Worm (Caenorhabditis elegans) whole organism, dauer: ENCODE results near the gene K08E3.2.

Experiments
- unc-62 ChIP-seq: sonication (generic microtip); optimal IDR thresholded peaks from 2 replicates; lab custom pipeline; 2017; ENCODE audit warnings: missing biosample characterization, missing genetic modification reagents, missing genetic modification characterization

Gene K08E3.2

DNA sequence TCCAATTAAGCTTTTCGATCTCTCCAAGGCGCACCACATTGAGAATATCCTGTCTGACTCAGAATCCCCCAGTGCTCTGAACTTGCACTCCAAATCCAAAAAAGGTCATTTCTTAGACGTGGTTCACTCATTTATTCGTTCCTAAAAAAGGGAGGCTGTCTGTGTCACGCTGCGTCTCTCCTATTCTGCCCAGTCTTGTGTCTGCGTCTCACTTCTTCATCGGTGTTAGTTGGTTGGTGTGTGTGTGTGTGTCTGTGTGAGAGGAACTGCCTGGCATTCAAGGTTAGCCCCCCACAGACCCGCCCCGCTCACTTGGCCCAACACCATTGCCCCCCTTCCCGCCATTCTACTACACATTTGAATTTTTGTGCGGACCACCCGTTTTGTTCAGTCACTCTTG lies 31.0 kb downstream of the K08E3.2 start:
- no peak for TF ChIP-seq unc-62 (GFP tag; lab: Kevin White, UChicago)

DNA sequence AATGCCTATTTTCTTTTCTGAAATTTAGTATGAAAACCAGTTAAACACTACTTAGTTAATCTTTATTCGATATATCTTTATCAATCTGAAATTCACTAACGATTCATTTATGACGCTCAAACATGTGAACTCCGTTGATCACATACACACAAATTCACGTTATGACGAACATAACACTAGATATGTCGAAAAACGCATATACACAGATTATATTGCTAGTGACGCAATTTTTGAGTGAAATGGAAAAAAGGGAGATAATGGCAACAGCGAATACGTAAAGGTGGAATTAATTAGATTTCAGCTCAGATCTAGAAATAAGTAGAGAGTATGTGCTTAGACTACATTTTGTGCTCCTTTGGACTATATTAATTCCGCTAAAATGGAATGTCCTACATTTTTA lies 31.7 kb downstream of the K08E3.2 start:
- no peak for TF ChIP-seq unc-62 (GFP tag; lab: Kevin White, UChicago)

DNA sequence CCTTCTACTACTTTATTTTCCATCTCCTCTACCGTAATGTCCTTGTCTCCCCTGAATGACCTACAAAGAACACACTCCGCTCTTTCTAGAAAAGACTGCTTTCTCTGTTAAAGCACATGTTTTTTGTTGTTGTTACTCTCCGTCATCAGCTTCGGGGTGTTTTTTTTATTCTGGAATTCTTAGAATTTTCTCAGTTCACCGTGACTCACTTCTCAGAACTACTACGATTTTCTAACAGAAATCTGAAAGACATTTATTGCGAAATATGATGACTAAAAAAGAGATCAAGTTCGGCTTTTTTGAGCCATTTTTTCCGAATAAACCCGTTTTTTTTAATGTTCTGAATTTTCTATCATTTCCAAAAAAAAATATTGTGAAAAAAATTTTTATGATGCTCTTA lies 32.2 kb downstream of the K08E3.2 start:
- TF ChIP-seq unc-62 (GFP tag; lab: Kevin White, UChicago): no peak

DNA sequence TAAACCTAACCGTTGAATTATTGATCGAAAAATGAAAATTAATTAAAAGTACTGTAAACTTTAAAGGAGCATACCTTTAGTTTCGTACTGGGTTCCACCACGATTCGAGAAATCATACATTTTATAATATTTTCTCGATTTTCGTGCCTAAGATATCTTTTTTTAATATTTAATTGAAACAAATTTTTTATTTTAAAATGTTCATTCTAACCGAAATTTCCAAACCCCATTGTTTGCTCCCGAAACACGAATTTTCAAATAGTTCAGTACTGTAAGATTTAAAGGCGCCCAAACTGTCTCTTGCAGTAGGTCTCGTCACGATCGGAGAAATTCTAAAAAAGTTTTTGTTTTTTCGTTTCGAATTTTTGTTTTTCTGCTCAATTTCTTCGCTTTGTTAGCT lies 33.5 kb downstream of the K08E3.2 start:
- TF ChIP-seq unc-62 (GFP tag; lab: Kevin White, UChicago): no peak

DNA sequence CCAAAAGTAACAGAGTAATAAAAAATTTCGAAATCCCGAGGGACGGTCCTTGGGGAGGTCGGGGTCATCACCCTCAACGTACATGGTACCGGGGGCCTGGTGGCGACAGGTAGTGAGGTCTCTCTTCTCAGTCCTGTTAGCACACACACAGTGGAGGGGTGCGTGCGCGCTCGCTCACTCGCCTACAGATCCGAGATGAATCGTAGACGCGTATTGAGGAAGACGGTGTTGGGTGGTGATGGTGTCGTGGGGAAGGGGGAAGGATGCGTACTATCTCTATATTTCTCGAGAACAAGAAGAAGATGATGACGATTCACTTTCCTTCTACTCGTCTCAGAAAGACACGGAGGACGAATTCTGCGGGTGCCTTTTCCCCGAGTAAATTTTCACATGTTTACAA lies 34.7 kb downstream of the K08E3.2 start:
- no peak for TF ChIP-seq unc-62 (GFP tag; lab: Kevin White, UChicago)

DNA sequence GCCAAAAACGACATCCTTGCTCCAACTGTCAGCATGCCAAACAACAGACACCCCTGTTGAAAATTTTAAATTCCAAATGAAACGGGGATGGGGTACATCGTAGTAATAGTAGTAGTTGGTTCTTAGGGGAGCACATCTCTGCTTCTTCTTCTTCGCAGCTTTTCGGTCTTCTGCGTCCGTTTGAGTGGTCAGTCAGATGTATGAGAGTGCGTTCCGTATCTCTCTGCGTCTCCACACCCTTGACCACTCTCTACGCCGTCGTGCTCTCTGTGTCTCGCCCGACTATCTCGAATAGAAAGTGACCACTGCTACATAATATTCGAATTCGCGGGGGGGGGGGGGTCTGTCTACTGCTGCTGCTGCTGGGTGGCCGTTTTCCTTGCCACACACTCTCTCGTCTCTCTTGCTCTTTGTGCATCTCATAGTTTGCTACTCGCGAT lies 35.6 kb downstream of the K08E3.2 start:
- no peak for TF ChIP-seq unc-62 (GFP tag; lab: Kevin White, UChicago)

DNA sequence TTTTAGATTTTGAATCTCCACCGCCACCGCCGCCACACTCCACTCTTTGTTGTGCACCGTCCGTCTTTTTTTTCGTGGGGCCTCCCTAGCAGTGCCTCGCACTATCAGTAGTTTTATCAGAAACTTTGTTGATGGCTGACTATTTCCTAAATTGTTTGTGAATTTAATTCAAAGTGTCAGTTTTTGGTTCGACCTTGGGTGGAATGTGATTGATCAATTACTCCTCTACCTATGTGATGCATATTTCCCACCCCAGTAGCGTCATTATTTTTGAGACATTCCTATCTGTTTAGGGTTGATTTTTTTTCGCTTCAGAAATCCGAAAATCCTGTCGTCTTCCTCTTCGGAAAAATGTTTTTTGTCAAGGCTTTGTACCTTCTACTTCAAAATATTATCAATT lies 37.8 kb downstream of the K08E3.2 start:
- TF ChIP-seq unc-62 (GFP tag; lab: Kevin White, UChicago): no peak

DNA sequence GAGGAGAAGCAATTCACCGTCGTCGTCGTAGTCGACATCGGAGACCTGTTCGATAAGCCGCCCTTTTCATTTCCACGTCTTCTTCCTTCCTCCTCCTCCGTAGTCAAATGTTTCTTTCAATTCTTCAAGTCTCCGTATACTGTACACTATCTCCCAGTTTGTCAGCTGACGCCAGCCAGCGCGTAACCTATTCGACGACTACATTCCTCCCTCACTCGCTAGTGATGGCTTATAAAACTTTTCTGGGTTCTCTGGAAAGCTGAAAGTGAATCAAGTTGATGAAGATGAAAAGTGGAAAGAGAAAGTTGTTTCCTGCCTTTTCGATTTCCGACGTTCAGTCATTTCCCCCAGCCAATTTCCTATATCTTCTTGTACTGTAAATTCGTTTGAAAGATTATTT lies 39.4 kb downstream of the K08E3.2 start:
- no peak for TF ChIP-seq unc-62 (GFP tag; lab: Kevin White, UChicago)

DNA sequence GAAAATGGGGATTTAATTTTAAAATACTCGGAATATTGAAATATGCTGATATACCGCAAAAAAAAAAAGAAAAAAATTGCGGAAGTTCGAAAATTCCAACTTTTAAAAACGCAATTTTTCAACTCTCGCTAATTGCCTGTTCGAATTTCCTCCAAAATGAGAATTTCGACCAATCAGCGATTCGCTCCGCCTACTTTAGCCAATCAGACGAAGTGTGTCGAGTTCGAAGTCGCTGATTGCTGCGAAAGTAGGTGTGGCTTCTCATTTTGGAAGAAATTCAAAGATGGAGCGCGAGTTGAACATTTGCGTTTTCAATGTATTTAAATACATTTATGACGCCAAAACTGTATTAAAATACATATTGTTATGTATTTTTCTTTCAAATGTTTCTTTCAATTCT lies 40.1 kb downstream of the K08E3.2 start:
- no peak for TF ChIP-seq unc-62 (GFP tag; lab: Kevin White, UChicago)

DNA sequence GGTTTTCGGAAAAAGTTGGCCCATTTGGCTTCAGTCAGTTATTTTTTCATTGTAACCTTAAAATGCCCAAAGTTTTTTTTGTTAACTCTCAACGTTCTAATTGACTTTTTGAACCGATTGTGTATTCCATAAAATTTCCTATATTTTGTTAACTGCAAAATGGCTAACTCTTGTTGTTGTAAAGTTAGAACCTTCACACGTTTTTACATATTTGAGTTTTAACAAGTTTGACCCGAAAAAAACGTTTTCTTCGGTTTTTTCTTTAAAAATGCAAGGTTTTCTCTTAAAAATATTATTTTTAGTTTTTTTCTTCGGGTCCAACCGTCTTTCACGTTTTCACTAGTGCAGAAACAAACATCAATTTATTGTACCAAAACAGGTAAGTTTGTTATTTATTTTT lies 46.8 kb downstream of the K08E3.2 start, which contains the start of gene lit-1:
Gene lit-1 (plus strand): TSS at position 301 of the 400 bp plus-strand sequence.
- no peak for TF ChIP-seq unc-62 (GFP tag; lab: Kevin White, UChicago)

DNA sequence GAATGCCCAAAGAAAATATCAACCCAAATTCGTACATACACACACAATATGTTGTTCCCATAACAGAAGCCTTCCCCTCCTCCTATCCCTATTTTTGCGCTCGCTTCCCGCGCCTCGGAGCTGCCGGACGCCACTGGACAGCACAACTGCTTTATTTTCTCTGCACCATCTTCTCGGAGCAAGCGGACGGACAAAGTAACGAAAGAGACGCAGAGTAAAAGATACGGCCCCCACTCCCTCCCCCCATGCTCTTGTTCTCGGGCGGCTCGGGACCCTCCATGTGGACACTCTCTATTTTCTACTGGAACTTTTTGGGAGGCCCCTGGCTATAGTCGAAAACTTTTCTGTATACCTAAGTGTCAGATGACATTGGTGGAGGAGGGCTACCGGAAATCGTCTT lies 50.7 kb downstream of the K08E3.2 start:
- no peak for TF ChIP-seq unc-62 (GFP tag; lab: Kevin White, UChicago)
